Fruit fly (Drosophila melanogaster) whole organism, embryonic: ENCODE data around the gene Ras85D.

Experiments used
- Antp ChIP-seq: fragments of 200-800 bp; sonication (Bioruptor generic); optimal IDR thresholded peaks from 3 replicates; lab custom pipeline; 2016; ENCODE audit warnings: missing biosample characterization, missing genetic modification characterization
- Atf-2 ChIP-seq: fragments of 200-800 bp; sonication (Bioruptor generic); optimal IDR thresholded peaks from 2 replicates; lab custom pipeline; 2016; ENCODE audit warnings: missing biosample characterization, missing genetic modification characterization
- BtbVII ChIP-seq: fragments of 200-800 bp; sonication (Bioruptor generic); optimal IDR thresholded peaks from 3 replicates; lab custom pipeline; 2017; ENCODE audit warnings: missing biosample characterization, mild to moderate bottlenecking, missing genetic modification characterization
- CG10431 ChIP-seq: fragments of 200-800 bp; sonication (Bioruptor generic); optimal IDR thresholded peaks from 3 replicates; lab custom pipeline; 2018; ENCODE audit warnings: missing biosample characterization, mild to moderate bottlenecking, missing genetic modification characterization
- CG10959 ChIP-seq: fragments of 200-800 bp; sonication (Bioruptor generic); IDR thresholded peaks from 2 replicates; pipeline ENCODE4 v1.3.6; 2022; ENCODE audit warnings: missing biosample characterization, missing genetic modification characterization
- CG12299 ChIP-seq: fragments of 200-800 bp; sonication (Bioruptor generic); optimal IDR thresholded peaks from 2 replicates; lab custom pipeline; 2018; ENCODE audit warnings: missing biosample characterization, mild to moderate bottlenecking, missing genetic modification characterization
- CG12659 ChIP-seq: fragments of 200-800 bp; sonication (Bioruptor generic); optimal IDR thresholded peaks from 3 replicates; lab custom pipeline; 2017; ENCODE audit warnings: mild to moderate bottlenecking, missing biosample characterization, missing genetic modification reagents, missing genetic modification characterization
- CG12942 ChIP-seq: fragments of 200-800 bp; sonication (Bioruptor generic); optimal IDR thresholded peaks from 3 replicates; lab custom pipeline; 2016; ENCODE audit warnings: missing biosample characterization, missing genetic modification characterization
- CG14441 ChIP-seq: fragments of 200-800 bp; sonication (Bioruptor generic); IDR thresholded peaks from 2 replicates; pipeline ENCODE4 v1.3.6; 2022; ENCODE audit warnings: missing biosample characterization, missing genetic modification characterization
- CG14860 ChIP-seq: fragments of 200-800 bp; sonication (Bioruptor generic); IDR thresholded peaks from 3 replicates; pipeline ENCODE4 v1.3.6; 2022; ENCODE audit warnings: missing biosample characterization, missing genetic modification characterization; ENCODE audit not compliant: partially characterized antibody
- CG15269 ChIP-seq: fragments of 200-800 bp; sonication (Bioruptor generic); optimal IDR thresholded peaks from 2 replicates; lab custom pipeline; 2018; ENCODE audit warnings: missing biosample characterization, mild to moderate bottlenecking, missing genetic modification characterization, moderate library complexity
- CG15601 ChIP-seq: fragments of 200-800 bp; sonication (Bioruptor generic); optimal IDR thresholded peaks from 3 replicates; lab custom pipeline; 2019; ENCODE audit warnings: missing biosample characterization, mild to moderate bottlenecking, missing genetic modification characterization, moderate library complexity
- CG17361 ChIP-seq: fragments of 200-800 bp; sonication (Bioruptor generic); IDR thresholded peaks from 3 replicates; pipeline ENCODE4 v1.3.6; 2022; ENCODE audit warnings: missing biosample characterization, missing genetic modification characterization
- CG17829 ChIP-seq: fragments of 200-800 bp; optimal IDR thresholded peaks from 2 replicates; lab custom pipeline; 2019; ENCODE audit warnings: missing biosample characterization, mild to moderate bottlenecking, missing genetic modification characterization, moderate library complexity
- CG18619 ChIP-seq: fragments of 200-800 bp; sonication (Bioruptor generic); optimal IDR thresholded peaks from 3 replicates; lab custom pipeline; 2017; ENCODE audit warnings: missing biosample characterization, mild to moderate bottlenecking, missing genetic modification characterization
- CG30403 ChIP-seq: fragments of 200-800 bp; sonication (Bioruptor generic); optimal IDR thresholded peaks from 3 replicates; lab custom pipeline; 2016; ENCODE audit warnings: missing biosample characterization, missing genetic modification characterization
- CG3281 ChIP-seq: fragments of 200-800 bp; sonication (Bioruptor generic); optimal IDR thresholded peaks from 3 replicates; lab custom pipeline; 2017; ENCODE audit warnings: missing biosample characterization, mild to moderate bottlenecking, missing genetic modification characterization
- CG4730 ChIP-seq: fragments of 200-800 bp; sonication (Bioruptor generic); IDR thresholded peaks from 2 replicates; pipeline ENCODE4 v1.3.6; 2022; ENCODE audit warnings: missing biosample characterization, missing genetic modification characterization
- CG6254 ChIP-seq: fragments of 200-800 bp; sonication (Bioruptor generic); optimal IDR thresholded peaks from 3 replicates; lab custom pipeline; 2017; ENCODE audit warnings: mild to moderate bottlenecking, missing biosample characterization, missing genetic modification reagents, missing genetic modification characterization
- CG8765 ChIP-seq: fragments of 200-800 bp; sonication (Bioruptor generic); IDR thresholded peaks from 2 replicates; pipeline ENCODE4 v1.3.6; 2022; ENCODE audit warnings: missing biosample characterization, missing genetic modification characterization
- CG9932 ChIP-seq: fragments of 200-800 bp; sonication (Bioruptor generic); IDR thresholded peaks from 2 replicates; pipeline ENCODE4 v1.3.6; 2022; ENCODE audit warnings: missing biosample characterization, missing genetic modification characterization
- CkIIα-i1 ChIP-seq: fragments of 200-800 bp; sonication (Bioruptor generic); IDR thresholded peaks from 2 replicates; pipeline ENCODE4 v1.3.6; 2022; ENCODE audit warnings: missing biosample characterization, missing genetic modification characterization
- CoRest ChIP-seq: fragments of 200-800 bp; sonication (Bioruptor generic); optimal IDR thresholded peaks from 3 replicates; lab custom pipeline; 2018; ENCODE audit warnings: missing biosample characterization, mild to moderate bottlenecking, missing genetic modification characterization, moderate library complexity
- Deaf1 ChIP-seq: fragments of 200-800 bp; optimal IDR thresholded peaks from 3 replicates; lab custom pipeline; 2019; ENCODE audit warnings: missing biosample characterization, mild to moderate bottlenecking, missing genetic modification characterization, moderate library complexity
- Hr39 ChIP-seq: fragments of >200 bp; optimal IDR thresholded peaks from 2 replicates; lab custom pipeline; 2017
- Meics ChIP-seq: fragments of 200-800 bp; sonication (Bioruptor generic); optimal IDR thresholded peaks from 2 replicates; lab custom pipeline; 2017; ENCODE audit warnings: missing biosample characterization, mild to moderate bottlenecking, missing genetic modification characterization
- Myb ChIP-seq: fragments of 200-800 bp; sonication (Bioruptor generic); optimal IDR thresholded peaks from 2 replicates; lab custom pipeline; 2016; ENCODE audit warnings: missing biosample characterization, missing genetic modification characterization
- PHDP ChIP-seq: fragments of 200-800 bp; sonication (Bioruptor generic); optimal IDR thresholded peaks from 3 replicates; lab custom pipeline; 2018; ENCODE audit warnings: missing biosample characterization, mild to moderate bottlenecking, missing genetic modification characterization, moderate library complexity
- Sox100B ChIP-seq: fragments of 200-800 bp; sonication (Bioruptor generic); optimal IDR thresholded peaks from 3 replicates; lab custom pipeline; 2018; ENCODE audit warnings: missing biosample characterization, mild to moderate bottlenecking, missing genetic modification characterization
- Sox102F ChIP-seq: fragments of 200-800 bp; sonication (Bioruptor generic); optimal IDR thresholded peaks from 2 replicates; lab custom pipeline; 2018; ENCODE audit warnings: missing biosample characterization, mild to moderate bottlenecking, missing genetic modification characterization, moderate library complexity
- Usf ChIP-seq: fragments of 200-800 bp; sonication (Bioruptor generic); optimal IDR thresholded peaks from 2 replicates; lab custom pipeline; 2017; ENCODE audit warnings: missing genotype, missing biosample characterization, missing genetic modification characterization
- btn ChIP-seq: fragments of 200-800 bp; sonication (Bioruptor generic); optimal IDR thresholded peaks from 2 replicates; lab custom pipeline; 2016; ENCODE audit warnings: missing biosample characterization, missing genetic modification characterization
- chinmo ChIP-seq: fragments of 200-800 bp; sonication (Bioruptor generic); IDR thresholded peaks from 4 replicates; pipeline ENCODE4 v1.3.6; 2022; ENCODE audit warnings: missing biosample characterization, missing genetic modification characterization; ENCODE audit not compliant: partially characterized antibody
- crol ChIP-seq: fragments of 200-800 bp; sonication (Bioruptor generic); IDR thresholded peaks from 2 replicates; pipeline ENCODE4 v1.3.6; 2022; ENCODE audit warnings: missing biosample characterization, missing genetic modification characterization
- en ChIP-seq: fragments of 200-800 bp; sonication (Bioruptor generic); optimal IDR thresholded peaks from 2 replicates; lab custom pipeline; 2016; ENCODE audit warnings: missing biosample characterization, missing genetic modification characterization
- ken ChIP-seq: fragments of 200-800 bp; sonication (Bioruptor generic); IDR thresholded peaks from 3 replicates; pipeline ENCODE4 v1.3.6; 2022; ENCODE audit warnings: missing biosample characterization, missing genetic modification characterization
- klu ChIP-seq: fragments of 200-800 bp; sonication (Bioruptor generic); IDR thresholded peaks from 2 replicates; pipeline ENCODE4 v1.3.6; 2022; ENCODE audit warnings: missing biosample characterization, missing genetic modification characterization
- kni ChIP-seq: fragments of 200-800 bp; sonication (Bioruptor generic); optimal IDR thresholded peaks from 3 replicates; lab custom pipeline; 2017; ENCODE audit warnings: mild to moderate bottlenecking, missing biosample characterization, missing genetic modification reagents, missing genetic modification characterization
- lola ChIP-seq, 3 experiments: fragments of >200 bp in 2 of 3; fragments of 200-800 bp in 1 of 3; sonication (Bioruptor generic) in 1 of 3; optimal IDR thresholded peaks; 2 replicates each; lab custom pipeline; 2017 to 2019; ENCODE audit warnings: missing biosample characterization in 3 of 3, missing genetic modification characterization in 3 of 3, mild to moderate bottlenecking in 1 of 3, moderate library complexity in 1 of 3
- nom ChIP-seq: fragments of 200-800 bp; sonication (Bioruptor generic); optimal IDR thresholded peaks from 2 replicates; lab custom pipeline; 2017; ENCODE audit warnings: missing biosample characterization, missing genetic modification characterization, mild to moderate bottlenecking, moderate library complexity, missing genetic modification reagents
- pb ChIP-seq: fragments of 200-800 bp; sonication (Bioruptor generic); optimal IDR thresholded peaks from 3 replicates; lab custom pipeline; 2016; ENCODE audit warnings: missing biosample characterization, missing genetic modification characterization
- pnt ChIP-seq: fragments of 200-800 bp; sonication (Bioruptor generic); optimal IDR thresholded peaks from 3 replicates; lab custom pipeline; 2016; ENCODE audit warnings: missing biosample characterization, missing genetic modification characterization
- repo ChIP-seq: fragments of 200-800 bp; sonication (Bioruptor generic); optimal IDR thresholded peaks from 2 replicates; lab custom pipeline; 2016; ENCODE audit warnings: missing biosample characterization, missing genetic modification characterization
- sr ChIP-seq: fragments of 200-800 bp; sonication (Bioruptor generic); IDR thresholded peaks from 3 replicates; pipeline ENCODE4 v1.3.6; 2022; ENCODE audit warnings: missing biosample characterization, missing genetic modification characterization
- tio ChIP-seq: fragments of 200-800 bp; sonication (Bioruptor generic); optimal IDR thresholded peaks from 2 replicates; lab custom pipeline; 2017; ENCODE audit warnings: missing biosample characterization, missing genetic modification characterization, inconsistent platforms
- unc-4 ChIP-seq: fragments of 200-800 bp; sonication (Bioruptor generic); IDR thresholded peaks from 2 replicates; pipeline ENCODE4 v1.3.6; 2022; ENCODE audit warnings: missing biosample characterization, missing genetic modification characterization; ENCODE audit not compliant: partially characterized antibody
- unpg ChIP-seq: fragments of 200-800 bp; sonication (Bioruptor generic); optimal IDR thresholded peaks from 3 replicates; lab custom pipeline; 2018; ENCODE audit warnings: missing biosample characterization, mild to moderate bottlenecking, missing genetic modification characterization, moderate library complexity
- wor ChIP-seq: fragments of 200-800 bp; sonication (Bioruptor generic); IDR thresholded peaks from 2 replicates; pipeline ENCODE4 v1.3.6; 2022; ENCODE audit warnings: missing biosample characterization, missing genetic modification characterization
- yki ChIP-seq: fragments of >200 bp; optimal IDR thresholded peaks from 3 replicates; lab custom pipeline; 2018

Gene Ras85D

DNA sequence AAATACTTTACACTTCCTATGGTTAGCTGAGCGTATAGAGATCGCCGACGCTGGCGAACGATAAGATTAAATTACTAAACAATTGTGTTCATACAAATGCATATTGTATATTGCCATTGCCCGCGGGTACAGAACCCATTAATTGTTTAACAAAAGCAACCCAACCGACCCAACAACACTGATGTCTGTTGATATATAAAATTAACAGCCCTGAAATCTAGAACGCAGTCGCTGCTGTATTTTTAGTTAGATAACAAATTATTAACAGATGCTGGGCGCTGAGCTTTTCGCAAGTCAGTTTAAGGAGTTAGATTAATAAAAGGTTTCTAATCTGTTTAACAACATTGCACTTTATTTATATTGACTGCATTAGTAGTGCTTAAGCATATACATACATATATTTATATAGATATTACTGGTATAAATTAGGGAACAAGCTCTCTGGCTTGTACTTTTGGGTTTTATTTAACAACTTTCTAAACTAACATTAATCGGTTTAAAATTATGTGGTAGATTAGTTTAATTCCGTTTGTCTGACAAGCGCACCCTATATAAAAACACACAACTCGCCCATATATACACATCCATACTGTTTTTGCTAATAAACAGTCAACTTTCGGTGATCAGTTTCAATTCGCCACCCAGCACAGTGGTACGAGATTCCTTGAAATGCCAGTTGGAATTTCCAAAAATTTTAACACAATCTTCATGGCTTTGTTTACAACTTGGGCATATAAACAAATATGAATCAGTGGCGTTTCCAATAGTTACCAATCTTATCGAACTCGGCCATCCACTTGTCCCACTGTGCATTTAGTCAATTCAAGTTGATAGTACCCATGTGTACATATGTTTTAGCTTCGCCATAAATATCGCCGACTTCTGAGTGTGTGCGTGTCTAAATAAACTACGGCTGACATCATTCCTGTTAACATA is 15.3 kb upstream of the Ras85D start (continued):
- TF ChIP-seq tio (GFP tag; lab: Kevin White, UChicago) (peak; percentile 75), Atf-2 (GFP tag; lab: Kevin White, UChicago) (peak; percentile 77), CG17829 (tag; lab: Kevin White, UChicago) (peak; percentile 74), CG9932 (GFP tag; lab: Robert Waterston, UW) (peak; percentile 91), unc-4 (GFP tag; lab: Robert Waterston, UW) (no peak), CkIIα-i1 (GFP tag; lab: Robert Waterston, UW) (peak; percentile 66), ken (GFP tag; lab: Robert Waterston, UW) (peak; percentile 79; the same call in 2 of the 3 replicates), CG30403 (peak; percentile 85), crol (no peak), en (GFP tag; lab: Kevin White, UChicago) (peak; percentile 70), unpg (GFP tag; lab: Kevin White, UChicago) (peak; percentile 92), CG14860 (GFP tag; lab: Robert Waterston, UW) (no peak), CG4730 (GFP tag; lab: Robert Waterston, UW) (peak; percentile 81), klu (GFP tag; lab: Robert Waterston, UW) (peak; percentile 82), Usf (peak; percentile 3), kni (no peak), Hr39 (no peak), pnt (GFP tag; lab: Kevin White, UChicago) (peak; percentile 78), Sox100B (GFP tag; lab: Kevin White, UChicago) (peak; percentile 69), CG12299 (peak; percentile 66), CG12942 (GFP tag; lab: Kevin White, UChicago) (peak; percentile 73), CG15269 (tag; lab: Kevin White, UChicago) (peak; percentile 87), CoRest (no peak), repo (peak; percentile 90), nom (GFP tag; lab: Kevin White, UChicago) (no peak), pb (GFP tag; lab: Kevin White, UChicago) (peak; percentile 88), Meics (GFP tag; lab: Kevin White, UChicago) (peak; percentile 95), chinmo (GFP tag; lab: Robert Waterston, UW) (peak; percentile 83; the same call in 3 of the 4 replicates), CG17361 (peak; percentile 86), BtbVII (GFP tag; lab: Kevin White, UChicago) (peak; percentile 92), yki (lab: Kevin White, UChicago) (no peak), CG3281 (peak; percentile 96), Sox102F (GFP tag; lab: Kevin White, UChicago) (peak; percentile 82), CG14441 (GFP tag; lab: Robert Waterston, UW) (peak; percentile 95), Deaf1 (peak; percentile 66), sr (GFP tag; lab: Robert Waterston, UW) (peak; percentile 74; the same call in 1 of the 3 replicates), CG18619 (GFP tag; lab: Kevin White, UChicago) (peak; percentile 67), btn (peak; percentile 73), CG15601 (no peak), lola (GFP tag; optimal IDR thresholded peaks at IDR 0.05; lab: Kevin White, UChicago) (no peak), Antp (GFP tag; lab: Kevin White, UChicago) (peak; percentile 95), Myb (GFP tag; lab: Kevin White, UChicago) (peak; percentile 77), CG8765 (GFP tag; lab: Robert Waterston, UW) (peak; percentile 64; the same call in 1 of the 2 replicates), CG10431 (GFP tag; lab: Kevin White, UChicago) (no peak), PHDP (tag; lab: Kevin White, UChicago) (peak; percentile 87), CG6254 (peak; percentile 65), CG10959 (GFP tag; lab: Robert Waterston, UW) (peak; percentile 78), CG12659 (GFP tag; lab: Kevin White, UChicago) (peak; percentile 79), wor (GFP tag; lab: Robert Waterston, UW) (peak; percentile 48; the same call in 1 of the 2 replicates)
